In the genomic region with DNA sequence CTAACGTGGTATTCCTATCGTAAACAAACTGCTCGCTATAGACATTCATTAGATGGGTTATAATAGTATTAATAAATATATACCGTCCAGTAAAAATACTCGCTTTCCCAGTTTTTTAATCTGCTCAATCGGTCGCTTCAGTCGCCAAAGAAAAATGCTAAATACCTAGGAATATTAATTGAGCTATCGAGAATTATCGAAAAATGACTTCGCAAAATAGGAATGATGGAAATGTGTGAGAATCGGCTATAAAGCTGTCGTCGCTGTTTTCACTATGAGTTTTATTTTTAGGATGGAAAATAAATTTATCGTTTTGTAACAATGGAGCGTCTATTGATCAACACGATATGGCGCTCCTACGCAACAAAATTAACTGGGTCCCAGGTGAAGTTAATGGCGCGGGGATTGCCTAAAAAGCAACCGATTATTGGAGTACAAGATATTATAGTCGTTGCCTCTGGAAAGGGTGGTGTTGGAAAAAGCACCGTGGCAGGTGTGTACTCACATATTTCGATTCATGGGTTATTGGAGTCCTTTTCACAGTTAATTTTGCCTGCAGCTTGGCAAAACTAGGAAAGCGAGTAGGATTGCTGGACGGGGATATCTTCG, we compare ENCODE assay signal across 1 fruit fly cellular context.
TF ChIP-seq lines count a peak whose summit lies in the region.

A gene (plus strand): TSS at position 306 of the 609 bp plus-strand sequence.

TF ChIP-seq in whole organism, embryonic, 481 proteins besides CTCF, POLR2A, EP300 and RAD21 (continued from another document):
- peak; percentile 41 for TF ChIP-seq Ets97D (GFP tag; optimal IDR thresholded peaks at IDR 0.05; lab: Kevin White, UChicago)
- TF ChIP-seq Lhr (GFP tag; optimal IDR thresholded peaks at IDR 0.05; lab: Kevin White, UChicago): peak; percentile 85
- TF ChIP-seq CG9437 (GFP tag; optimal IDR thresholded peaks at IDR 0.05; lab: Kevin White, UChicago): peak; percentile 23
- TF ChIP-seq CG30020 (tag; optimal IDR thresholded peaks at IDR 0.05; lab: Kevin White, UChicago): peak; percentile 99
- TF ChIP-seq CG10267 (tag; optimal IDR thresholded peaks at IDR 0.05; lab: Kevin White, UChicago): peak; percentile 21
- TF ChIP-seq CG8089 (GFP tag; optimal IDR thresholded peaks at IDR 0.05; lab: Kevin White, UChicago): peak; percentile 20
- TF ChIP-seq gfzf (GFP tag; optimal IDR thresholded peaks at IDR 0.05; lab: Kevin White, UChicago): peak; percentile 41
- TF ChIP-seq Dfd (GFP tag; optimal IDR thresholded peaks at IDR 0.05; lab: Kevin White, UChicago): peak in 1 of 2 experiments; percentile 32
- TF ChIP-seq CG7357 (GFP tag; IDR thresholded peaks at IDR 0.05; lab: Robert Waterston, UW): peak; percentile 95
- TF ChIP-seq Dref (GFP tag; IDR thresholded peaks at IDR 0.05; lab: Robert Waterston, UW): peak; percentile 64
- no peak for TF ChIP-seq CG18011 (GFP tag; optimal IDR thresholded peaks at IDR 0.05; lab: Kevin White, UChicago)
- TF ChIP-seq CoRest (tag; optimal IDR thresholded peaks at IDR 0.05; lab: Kevin White, UChicago): peak; percentile 44
- TF ChIP-seq row (GFP tag; IDR thresholded peaks at IDR 0.05; lab: Robert Waterston, UW): peak; percentile 78
- TF ChIP-seq phol (tag; optimal IDR thresholded peaks at IDR 0.05; lab: Kevin White, UChicago): peak; percentile 78
- TF ChIP-seq amos (GFP tag; IDR thresholded peaks at IDR 0.05; lab: Robert Waterston, UW; ENCODE audit: partially characterized antibody): peak; percentile 21; the same call in 1 of the 2 replicates
- no peak for TF ChIP-seq CG10147 (GFP tag; optimal IDR thresholded peaks at IDR 0.05; lab: Kevin White, UChicago)
- TF ChIP-seq pzg (GFP tag; optimal IDR thresholded peaks at IDR 0.05; lab: Kevin White, UChicago): peak; percentile 46
- TF ChIP-seq pfk (GFP tag; optimal IDR thresholded peaks at IDR 0.05; lab: Kevin White, UChicago): peak; percentile 52
- peak; percentile 58 for TF ChIP-seq Ets65A (GFP tag; lab: Kevin White, UChicago)
- peak; percentile 19 for TF ChIP-seq HmgZ (tag; optimal IDR thresholded peaks at IDR 0.05; lab: Kevin White, UChicago)
- TF ChIP-seq CG33213 (GFP tag; optimal IDR thresholded peaks at IDR 0.05; lab: Kevin White, UChicago): peak; percentile 36
- peak; percentile 98 for TF ChIP-seq CG1603 (tag; optimal IDR thresholded peaks at IDR 0.05; lab: Kevin White, UChicago)
- no peak for TF ChIP-seq hbn (GFP tag; IDR thresholded peaks at IDR 0.05; lab: Robert Waterston, UW; ENCODE audit: partially characterized antibody)
- peak; percentile 55 for TF ChIP-seq nmo (GFP tag; optimal IDR thresholded peaks at IDR 0.05; lab: Kevin White, UChicago)
- peak; percentile 46 for TF ChIP-seq CG12659 (GFP tag; optimal IDR thresholded peaks at IDR 0.05; lab: Kevin White, UChicago)
- TF ChIP-seq Scr (GFP tag; IDR thresholded peaks at IDR 0.05; lab: Robert Waterston, UW; ENCODE audit: partially characterized antibody): no peak
- TF ChIP-seq trem (tag; optimal IDR thresholded peaks at IDR 0.05; lab: Kevin White, UChicago): peak; percentile 55
- peak; percentile 64 for TF ChIP-seq CG2116 (GFP tag; optimal IDR thresholded peaks at IDR 0.05; lab: Kevin White, UChicago)
- peak; percentile 88 for TF ChIP-seq MESR4 (GFP tag; optimal IDR thresholded peaks at IDR 0.05; lab: Kevin White, UChicago)
- TF ChIP-seq CG3065 (GFP tag; optimal IDR thresholded peaks at IDR 0.05; lab: Kevin White, UChicago): no peak
- no peak for TF ChIP-seq Hr51 (GFP tag; optimal IDR thresholded peaks at IDR 0.05; lab: Kevin White, UChicago)
- TF ChIP-seq CG8290 (GFP tag; optimal IDR thresholded peaks at IDR 0.05; lab: Kevin White, UChicago): peak; percentile 73
- peak; percentile 39 to 49 for TF ChIP-seq CG8290 (tag; optimal IDR thresholded peaks at IDR 0.05; lab: Kevin White, UChicago)
- peak; percentile 98 for TF ChIP-seq CG17802 (tag; optimal IDR thresholded peaks at IDR 0.05; lab: Kevin White, UChicago)
- TF ChIP-seq CG14860 (GFP tag; IDR thresholded peaks at IDR 0.05; lab: Robert Waterston, UW; ENCODE audit: partially characterized antibody): no peak
- TF ChIP-seq ssp (GFP tag; IDR thresholded peaks at IDR 0.05; lab: Robert Waterston, UW): peak; percentile 97
- peak; percentile 50 for TF ChIP-seq BEAF-32 (GFP tag; optimal IDR thresholded peaks at IDR 0.05; lab: Kevin White, UChicago)
